Worm (Caenorhabditis elegans): ENCODE measurements around the gene ugt-16.

The ugt-16 gene

ce11 chrV:12796908-12797490 lies 27.8 kb upstream of the ugt-16 start:
- TF ChIP-seq ztf-29 (GFP tag; IDR thresholded peaks at IDR 0.05), result no peak
- TF ChIP-seq med-1 (GFP tag; optimal IDR thresholded peaks at IDR 0.05; ENCODE audit: insufficient read depth), result no peak
- TF ChIP-seq klf-2 (GFP tag; conservative IDR thresholded peaks at IDR 0.05), result no peak
- no peak for TF ChIP-seq ref-1 (GFP tag; conservative IDR thresholded peaks at IDR 0.05)
- TF ChIP-seq T22C8.4 (GFP tag; IDR thresholded peaks at IDR 0.05), result no peak
- no peak for TF ChIP-seq cog-1 (tag; optimal IDR thresholded peaks at IDR 0.05)

ce11 chrV:12797992-12798391 lies 26.8 kb upstream of the ugt-16 start, which contains the start of gene ugt-6:
Gene ugt-6 (minus strand): TSS chrV:12798224.
- TF ChIP-seq klf-2 (GFP tag; conservative IDR thresholded peaks at IDR 0.05) (no peak), ztf-23 (GFP tag; IDR thresholded peaks at IDR 0.05) (no peak), ref-1 (GFP tag; conservative IDR thresholded peaks at IDR 0.05) (no peak), med-1 (GFP tag; optimal IDR thresholded peaks at IDR 0.05; ENCODE audit: insufficient read depth) (no peak), T22C8.4 (GFP tag; IDR thresholded peaks at IDR 0.05) (no peak), flt-1 (GFP tag; IDR thresholded peaks at IDR 0.05) (no peak)

ce11 chrV:12800171-12800570 lies 24.7 kb upstream of the ugt-16 start, which contains the start of gene ugt-3:
Gene ugt-3 (minus strand): TSS chrV:12800271.
- TF ChIP-seq cog-1 (tag; optimal IDR thresholded peaks at IDR 0.05) (no peak), flt-1 (GFP tag; IDR thresholded peaks at IDR 0.05) (no peak), ref-1 (GFP tag; conservative IDR thresholded peaks at IDR 0.05) (no peak)

ce11 chrV:12803274-12803673 lies 21.6 kb upstream of the ugt-16 start, which contains the start of gene srbc-45:
Gene srbc-45 (plus strand): TSS chrV:12803574.
- TF ChIP-seq T22C8.4 (GFP tag; IDR thresholded peaks at IDR 0.05) (no peak), ztf-29 (GFP tag; IDR thresholded peaks at IDR 0.05) (no peak), klf-2 (GFP tag; conservative IDR thresholded peaks at IDR 0.05) (no peak), cog-1 (tag; optimal IDR thresholded peaks at IDR 0.05) (no peak), med-1 (GFP tag; optimal IDR thresholded peaks at IDR 0.05; ENCODE audit: insufficient read depth) (no peak), ztf-23 (GFP tag; IDR thresholded peaks at IDR 0.05) (no peak), ref-1 (GFP tag; conservative IDR thresholded peaks at IDR 0.05) (no peak), flt-1 (GFP tag; IDR thresholded peaks at IDR 0.05) (no peak), tab-1 (GFP tag; IDR thresholded peaks at IDR 0.05) (no peak)

- no peak for TF ChIP-seq klf-2 (GFP tag; conservative IDR thresholded peaks at IDR 0.05)
- TF ChIP-seq ref-1 (GFP tag; conservative IDR thresholded peaks at IDR 0.05), result no peak
- no peak for TF ChIP-seq flt-1 (GFP tag; IDR thresholded peaks at IDR 0.05)
- no peak for TF ChIP-seq ztf-29 (GFP tag; IDR thresholded peaks at IDR 0.05)
- TF ChIP-seq T22C8.4 (GFP tag; IDR thresholded peaks at IDR 0.05), result no peak
- TF ChIP-seq med-1 (GFP tag; optimal IDR thresholded peaks at IDR 0.05; ENCODE audit: insufficient read depth), result no peak
- TF ChIP-seq tab-1 (GFP tag; IDR thresholded peaks at IDR 0.05), result no peak
- no peak for TF ChIP-seq cog-1 (tag; optimal IDR thresholded peaks at IDR 0.05)
- TF ChIP-seq ztf-23 (GFP tag; IDR thresholded peaks at IDR 0.05), result no peak
These were observed 18.6 kb upstream of the ugt-16 start, which contains the start of gene ZC443.7 for ce11 chrV:12806190-12806589. Gene ZC443.7 (plus strand): TSS chrV:12806490.

ce11 chrV:12809876-12810275 lies 14.9 kb upstream of the ugt-16 start, which contains the start of gene ZC443.1:
Gene ZC443.1 (minus strand): TSS chrV:12810080.
- no peak for TF ChIP-seq tab-1 (GFP tag; IDR thresholded peaks at IDR 0.05)
- no peak for TF ChIP-seq klf-2 (GFP tag; conservative IDR thresholded peaks at IDR 0.05)
- no peak for TF ChIP-seq cog-1 (tag; optimal IDR thresholded peaks at IDR 0.05)

- TF ChIP-seq ztf-23 (GFP tag; IDR thresholded peaks at IDR 0.05) (no peak), klf-2 (GFP tag; conservative IDR thresholded peaks at IDR 0.05) (no peak), tab-1 (GFP tag; IDR thresholded peaks at IDR 0.05) (no peak), ref-1 (GFP tag; conservative IDR thresholded peaks at IDR 0.05) (no peak), flt-1 (GFP tag; IDR thresholded peaks at IDR 0.05) (no peak), cog-1 (tag; optimal IDR thresholded peaks at IDR 0.05) (no peak), ztf-29 (GFP tag; IDR thresholded peaks at IDR 0.05) (no peak), med-1 (GFP tag; optimal IDR thresholded peaks at IDR 0.05; ENCODE audit: insufficient read depth) (no peak), T22C8.4 (GFP tag; IDR thresholded peaks at IDR 0.05) (no peak)
These were observed 13.7 kb upstream of the ugt-16 start, which contains the start of gene ZC443.2 for ce11 chrV:12811126-12811525. Gene ZC443.2 (minus strand): TSS chrV:12811192.

- TF ChIP-seq T22C8.4 (GFP tag; IDR thresholded peaks at IDR 0.05) (no peak), klf-2 (GFP tag; conservative IDR thresholded peaks at IDR 0.05) (no peak), cog-1 (tag; optimal IDR thresholded peaks at IDR 0.05) (no peak), ztf-23 (GFP tag; IDR thresholded peaks at IDR 0.05) (no peak), flt-1 (GFP tag; IDR thresholded peaks at IDR 0.05) (no peak), ztf-29 (GFP tag; IDR thresholded peaks at IDR 0.05) (no peak), tab-1 (GFP tag; IDR thresholded peaks at IDR 0.05) (no peak)
These were observed 13.0 kb upstream of the ugt-16 start for ce11 chrV:12811810-12812209.

- TF ChIP-seq flt-1 (GFP tag; IDR thresholded peaks at IDR 0.05) (no peak), ztf-29 (GFP tag; IDR thresholded peaks at IDR 0.05) (no peak), med-1 (GFP tag; optimal IDR thresholded peaks at IDR 0.05; ENCODE audit: insufficient read depth) (no peak), tab-1 (GFP tag; IDR thresholded peaks at IDR 0.05) (no peak), klf-2 (GFP tag; conservative IDR thresholded peaks at IDR 0.05) (no peak), T22C8.4 (GFP tag; IDR thresholded peaks at IDR 0.05) (no peak), ztf-23 (GFP tag; IDR thresholded peaks at IDR 0.05) (no peak), ref-1 (GFP tag; conservative IDR thresholded peaks at IDR 0.05) (no peak), cog-1 (tag; optimal IDR thresholded peaks at IDR 0.05) (no peak)
These were observed 10.8 kb upstream of the ugt-16 start, which contains the start of gene ZC443.3 for ce11 chrV:12814022-12814421. Gene ZC443.3 (minus strand): TSS chrV:12814122.

- TF ChIP-seq med-1 (GFP tag; optimal IDR thresholded peaks at IDR 0.05; ENCODE audit: insufficient read depth) (no peak), ref-1 (GFP tag; conservative IDR thresholded peaks at IDR 0.05) (no peak), cog-1 (tag; optimal IDR thresholded peaks at IDR 0.05) (peak; percentile 71), klf-2 (GFP tag; conservative IDR thresholded peaks at IDR 0.05) (no peak), tab-1 (GFP tag; IDR thresholded peaks at IDR 0.05) (0 out of 2 replicates have a peak, but pooled peaks have one; percentile 39), flt-1 (GFP tag; IDR thresholded peaks at IDR 0.05) (0 out of 2 replicates have a peak, but pooled peaks have one; percentile 45), T22C8.4 (GFP tag; IDR thresholded peaks at IDR 0.05) (no peak), ztf-23 (GFP tag; IDR thresholded peaks at IDR 0.05) (0 out of 2 replicates have a peak, but pooled peaks have one; percentile 54), ztf-29 (GFP tag; IDR thresholded peaks at IDR 0.05) (peak; percentile 64; the same call in 1 of the 2 replicates)
These were observed 10.3 kb upstream of the ugt-16 start for ce11 chrV:12814481-12814882.
